Worm (Caenorhabditis elegans) whole organism, L2 larva: ENCODE measurements around the gene srh-222.

Source experiments
- C34F6.9 ChIP-seq: fragments of 150-350 bp; optimal IDR thresholded peaks from 2 replicates; lab custom pipeline; 2014; ENCODE audit warnings: missing biosample characterization, missing genetic modification characterization
- R02D3.7 ChIP-seq: fragments of 150-350 bp; optimal IDR thresholded peaks from 2 replicates; lab custom pipeline; 2014; ENCODE audit warnings: missing biosample characterization, missing genetic modification characterization
- alr-1 ChIP-seq: fragments of 150-350 bp; optimal IDR thresholded peaks from 2 replicates; lab custom pipeline; 2014; ENCODE audit warnings: missing biosample characterization, missing genetic modification characterization
- ama-1 ChIP-seq: fragments of 150-350 bp; optimal IDR thresholded peaks from 2 replicates; lab custom pipeline; 2018; ENCODE audit warnings: inconsistent platforms
- blmp-1 ChIP-seq: sonication (generic microtip); optimal IDR thresholded peaks from 2 replicates; lab custom pipeline; 2017; ENCODE audit warnings: missing genetic modification characterization, mild to moderate bottlenecking, missing compliant biosample characterization, antibody characterized with exemption, moderate library complexity; ENCODE audit not compliant: insufficient read depth
- ceh-82 ChIP-seq: fragments of 150-350 bp; optimal IDR thresholded peaks from 2 replicates; lab custom pipeline; 2014; ENCODE audit warnings: missing biosample characterization, missing genetic modification characterization
- dmd-4 ChIP-seq: sonication (generic microtip); optimal IDR thresholded peaks from 2 replicates; lab custom pipeline; 2017; ENCODE audit warnings: missing biosample characterization, missing genetic modification characterization
- egl-27 ChIP-seq: sonication (generic microtip); optimal IDR thresholded peaks from 3 replicates; lab custom pipeline; 2017; ENCODE audit warnings: missing biosample characterization, missing genetic modification reagents, missing genetic modification characterization
- gmeb-1 ChIP-seq: fragments of 150-350 bp; optimal IDR thresholded peaks from 2 replicates; lab custom pipeline; 2014; ENCODE audit warnings: missing biosample characterization, missing genetic modification characterization
- lin-11 ChIP-seq: fragments of 150-350 bp; sonication (generic microtip); optimal IDR thresholded peaks from 2 replicates; lab custom pipeline; 2014; ENCODE audit warnings: missing biosample characterization, missing genetic modification characterization, inconsistent platforms, mixed read lengths
- lin-13 ChIP-seq: fragments of 150-350 bp; optimal IDR thresholded peaks from 2 replicates; lab custom pipeline; 2014; ENCODE audit warnings: missing biosample characterization, missing genetic modification reagents, missing genetic modification characterization
- lsy-2 ChIP-seq, 2 experiments: fragments of 150-350 bp in 1 of 2; sonication (generic microtip) in 1 of 2; optimal IDR thresholded peaks; 2 replicates each; lab custom pipeline; 2014 to 2017; ENCODE audit warnings: missing biosample characterization in 2 of 2, missing genetic modification characterization in 2 of 2
- mab-5 ChIP-seq: fragments of 150-350 bp; optimal IDR thresholded peaks from 2 replicates; lab custom pipeline; 2014; ENCODE audit warnings: missing biosample characterization, missing genetic modification characterization
- mbf-1 ChIP-seq: sonication (generic microtip); optimal IDR thresholded peaks from 2 replicates; lab custom pipeline; 2017; ENCODE audit warnings: missing biosample characterization, missing genetic modification characterization
- mdl-1 ChIP-seq, 2 experiments: fragments of 150-350 bp in 1 of 2; sonication (generic microtip) in 1 of 2; optimal IDR thresholded peaks; 2 replicates each; lab custom pipeline; 2017; ENCODE audit warnings: missing biosample characterization in 2 of 2, missing genetic modification characterization in 2 of 2
- nhr-10 ChIP-seq: sonication (generic microtip); optimal IDR thresholded peaks from 2 replicates; lab custom pipeline; 2017; ENCODE audit warnings: missing biosample characterization, missing genetic modification characterization
- nhr-12 ChIP-seq: fragments of 150-350 bp; optimal IDR thresholded peaks from 2 replicates; lab custom pipeline; 2014; ENCODE audit warnings: missing biosample characterization, missing genetic modification characterization
- nhr-23 ChIP-seq: fragments of 150-350 bp; optimal IDR thresholded peaks from 2 replicates; lab custom pipeline; 2014; ENCODE audit warnings: missing biosample characterization, missing genetic modification reagents, missing genetic modification characterization
- nhr-25 ChIP-seq: fragments of 150-350 bp; sonication (generic microtip); optimal IDR thresholded peaks from 3 replicates; lab custom pipeline; 2014; ENCODE audit warnings: missing biosample characterization, missing genetic modification characterization
- sma-3 ChIP-seq: sonication (generic microtip); optimal IDR thresholded peaks from 2 replicates; lab custom pipeline; 2016; ENCODE audit warnings: missing genetic modification reagents, missing genetic modification characterization, missing compliant biosample characterization
- sma-9 ChIP-seq, 2 experiments: fragments of 150-350 bp in 1 of 2; sonication (generic microtip) in 1 of 2; optimal IDR thresholded peaks; 2 replicates each; lab custom pipeline; 2014 to 2016; ENCODE audit warnings: missing genetic modification characterization in 2 of 2, mild to moderate bottlenecking in 1 of 2, missing biosample characterization in 1 of 2, missing compliant biosample characterization in 1 of 2, missing genetic modification reagents in 1 of 2, moderate library complexity in 1 of 2
- snpc-4 ChIP-seq: fragments of 150-350 bp; optimal IDR thresholded peaks from 2 replicates; lab custom pipeline; 2014; ENCODE audit warnings: missing biosample characterization, missing genetic modification characterization
- unc-39 ChIP-seq: fragments of 150-350 bp; optimal IDR thresholded peaks from 2 replicates; lab custom pipeline; 2014; ENCODE audit warnings: missing biosample characterization, missing genetic modification characterization
- unc-55 ChIP-seq: fragments of 150-350 bp; sonication (generic microtip); optimal IDR thresholded peaks from 3 replicates; lab custom pipeline; 2014; ENCODE audit warnings: missing biosample characterization, missing genetic modification reagents, missing genetic modification characterization
- zag-1 ChIP-seq: fragments of 150-350 bp; optimal IDR thresholded peaks from 2 replicates; lab custom pipeline; 2014; ENCODE audit warnings: missing biosample characterization, missing genetic modification characterization
- ztf-1 ChIP-seq: fragments of 200-800 bp; sonication (Bioruptor generic); conservative IDR thresholded peaks from 2 replicates; pipeline ENCODE4 v1.3.6; 2022; ENCODE audit warnings: missing genetic modification characterization, missing compliant biosample characterization
- ztf-11 ChIP-seq: sonication (generic microtip); optimal IDR thresholded peaks from 2 replicates; lab custom pipeline; 2017; ENCODE audit warnings: missing biosample characterization, missing genetic modification characterization
- ztf-4 ChIP-seq: fragments of 150-350 bp; optimal IDR thresholded peaks from 2 replicates; lab custom pipeline; 2014; ENCODE audit warnings: missing biosample characterization, missing genetic modification characterization

The srh-222 gene

DNA sequence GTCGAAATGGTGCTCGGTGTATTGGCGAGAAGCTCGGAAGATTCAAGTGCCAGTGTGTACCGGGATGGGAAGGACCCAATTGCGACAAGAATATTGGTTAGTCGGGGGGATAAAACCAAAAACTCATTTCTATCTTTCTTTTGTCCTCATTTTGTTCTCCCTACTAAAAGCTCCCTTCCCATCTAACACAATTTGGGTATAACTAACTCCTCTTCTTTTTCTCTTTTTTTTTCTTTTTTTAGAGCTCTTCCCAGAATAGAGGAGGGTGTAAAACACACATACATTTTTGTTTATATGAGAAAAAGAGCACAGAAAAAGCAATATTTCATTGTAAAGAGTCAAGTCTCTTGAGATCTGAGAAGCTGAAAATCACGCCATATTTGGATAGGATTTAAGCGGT is 25.5 kb downstream of the srh-222 start:
- TF ChIP-seq ceh-82 = no peak
- TF ChIP-seq zag-1 (tag; lab: Kevin White, UChicago) = peak; percentile 49

ce11 chrIV:4007697-4008096 is 28.1 kb downstream of the srh-222 start, which contains the start of gene W02C12.2:
TSS of gene W02C12.2 (minus strand) at chrIV:4007973.
- TF ChIP-seq alr-1 = no peak
- TF ChIP-seq C34F6.9 (tag; lab: Kevin White, UChicago) = peak; percentile 38
- TF ChIP-seq, all 48 proteins: peak for 1

DNA sequence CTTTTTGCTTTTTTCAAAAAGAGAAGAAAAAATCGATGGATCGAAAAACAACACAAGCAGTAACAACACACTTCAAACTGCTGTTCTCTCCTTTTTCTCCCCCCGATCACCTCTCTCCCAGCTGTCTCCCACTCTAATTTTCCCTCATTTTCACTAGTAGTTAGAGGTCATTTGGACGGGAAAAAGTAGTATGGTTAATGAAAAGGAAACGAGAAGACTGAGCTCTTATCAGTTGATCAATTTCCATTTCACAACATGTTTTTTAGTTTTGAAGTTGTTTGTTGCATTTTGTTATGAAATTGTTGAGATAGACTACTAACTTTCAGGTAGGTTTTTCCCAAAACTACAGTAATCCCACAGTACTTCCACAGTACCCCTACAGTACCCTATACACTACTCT is 28.8 kb downstream of the srh-222 start:
- TF ChIP-seq blmp-1 (tag; lab: Kevin White, UChicago) (peak; percentile 65), ama-1 (lab: Kevin White, UChicago) (no peak)

DNA sequence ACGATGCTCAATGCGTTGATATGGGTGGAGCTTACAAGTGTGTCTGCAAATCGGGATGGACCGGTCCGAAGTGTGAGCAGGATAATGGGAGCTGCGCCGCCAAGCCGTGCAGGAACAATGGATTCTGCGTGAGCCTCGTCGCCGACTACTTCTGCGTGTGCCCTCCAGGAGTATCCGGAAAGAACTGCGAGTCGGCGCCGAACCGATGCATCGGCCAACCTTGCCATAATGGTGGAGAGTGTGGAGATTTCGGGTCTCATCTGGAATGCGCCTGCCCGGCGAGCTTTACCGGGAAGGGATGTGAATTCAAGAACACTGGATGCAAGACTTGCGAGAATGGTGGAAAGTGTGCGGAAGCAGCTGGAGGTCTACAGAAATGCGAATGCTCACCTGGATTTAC is 30.3 kb downstream of the srh-222 start:
- TF ChIP-seq dmd-4 (no peak), mdl-1 (tag; optimal IDR thresholded peaks at IDR 0.05; lab: Kevin White, UChicago) (no peak), nhr-12 (tag; lab: Kevin White, UChicago) (no peak), alr-1 (no peak)

DNA sequence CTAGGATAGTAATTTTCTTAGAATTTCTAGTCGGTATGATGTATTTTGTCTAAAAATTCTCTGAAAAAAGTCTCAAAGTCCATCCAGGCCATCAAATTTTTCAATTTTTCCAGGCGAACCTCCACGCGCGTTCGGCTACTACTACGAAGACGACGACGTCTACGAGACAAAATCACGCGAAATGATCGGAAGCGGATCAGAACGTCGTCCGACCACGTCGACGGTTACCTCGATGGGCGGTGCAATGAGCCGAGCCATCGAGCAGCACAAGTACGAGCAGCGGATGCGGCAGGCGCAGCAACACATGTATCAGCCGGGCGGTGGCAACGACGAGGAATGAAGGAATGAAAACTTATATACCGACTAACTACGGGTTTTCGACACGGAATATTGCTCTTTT is 34.0 kb downstream of the srh-222 start:
- no peak for TF ChIP-seq R02D3.7
- no peak for TF ChIP-seq ztf-1
- no peak for TF ChIP-seq sma-3
- TF ChIP-seq, all 48 proteins: peak for 0

- TF ChIP-seq unc-55 = peak; percentile 5
- peak; percentile 14 for TF ChIP-seq nhr-25 (tag; lab: Kevin White, UChicago)
- no peak for TF ChIP-seq unc-39 (tag; lab: Kevin White, UChicago)
Observed at ce11 chrIV:4014341-4014826, 34.8 kb downstream of the srh-222 start.

- no peak for TF ChIP-seq mab-5
Observed at ce11 chrIV:4015660-4016059, 36.0 kb downstream of the srh-222 start.

DNA sequence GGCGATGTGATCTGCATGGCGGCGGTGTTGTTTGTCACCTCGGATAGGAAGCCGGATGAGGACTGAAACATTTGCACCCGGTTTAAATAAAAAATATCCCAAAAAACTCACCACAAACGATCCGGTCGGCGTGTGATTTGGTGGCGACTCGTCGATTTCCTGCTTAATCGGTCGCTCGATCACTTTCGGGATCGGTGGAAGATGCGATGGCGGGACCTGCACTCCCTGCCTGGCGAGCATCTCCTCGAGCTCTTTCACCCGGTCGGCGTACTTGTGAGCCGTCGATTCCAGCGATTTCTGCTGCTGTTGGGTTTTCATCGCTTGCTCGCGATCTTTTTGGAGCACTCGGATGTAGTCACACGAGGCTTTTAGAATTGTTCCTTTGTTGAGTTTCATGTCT is 37.1 kb downstream of the srh-222 start:
- no peak for TF ChIP-seq snpc-4 (tag; lab: Kevin White, UChicago)
- TF ChIP-seq lin-13 (GFP tag; lab: Kevin White, UChicago) = no peak
- no peak for TF ChIP-seq mab-5
- no peak for TF ChIP-seq mdl-1 (tag; optimal IDR thresholded peaks at IDR 0.05; lab: Kevin White, UChicago)
- TF ChIP-seq mbf-1 = no peak
- TF ChIP-seq R02D3.7 = no peak
- no peak for TF ChIP-seq lin-11 (tag; lab: Kevin White, UChicago)
- TF ChIP-seq egl-27 = no peak
- TF ChIP-seq sma-3 = no peak
- no peak for TF ChIP-seq gmeb-1 (tag; lab: Kevin White, UChicago)
- TF ChIP-seq ztf-4 (tag; lab: Kevin White, UChicago) = no peak
- no peak for TF ChIP-seq ztf-11
- no peak for TF ChIP-seq nhr-10 (tag; lab: Kevin White, UChicago)
- TF ChIP-seq, all 48 proteins: peak for 0

- TF ChIP-seq blmp-1 (tag; lab: Kevin White, UChicago) = peak; percentile 5
- no peak for TF ChIP-seq nhr-23
- TF ChIP-seq lsy-2 (tag; optimal IDR thresholded peaks at IDR 0.05; lab: Kevin White, UChicago) = peak in 1 of 2 experiments; percentile 1
- TF ChIP-seq sma-9 (GFP tag; optimal IDR thresholded peaks at IDR 0.05; lab: Kevin White, UChicago) = peak; percentile 14
- TF ChIP-seq sma-9 (tag; optimal IDR thresholded peaks at IDR 0.05; lab: Kevin White, UChicago) = no peak
- TF ChIP-seq ztf-4 (tag; lab: Kevin White, UChicago) = no peak
- no peak for TF ChIP-seq dmd-4
Observed at ce11 chrIV:4018692-4019387, 39.2 kb downstream of the srh-222 start.
